Fruit fly (Drosophila melanogaster): ENCODE measurements around the gene Lrch.

Gene Lrch

DNA sequence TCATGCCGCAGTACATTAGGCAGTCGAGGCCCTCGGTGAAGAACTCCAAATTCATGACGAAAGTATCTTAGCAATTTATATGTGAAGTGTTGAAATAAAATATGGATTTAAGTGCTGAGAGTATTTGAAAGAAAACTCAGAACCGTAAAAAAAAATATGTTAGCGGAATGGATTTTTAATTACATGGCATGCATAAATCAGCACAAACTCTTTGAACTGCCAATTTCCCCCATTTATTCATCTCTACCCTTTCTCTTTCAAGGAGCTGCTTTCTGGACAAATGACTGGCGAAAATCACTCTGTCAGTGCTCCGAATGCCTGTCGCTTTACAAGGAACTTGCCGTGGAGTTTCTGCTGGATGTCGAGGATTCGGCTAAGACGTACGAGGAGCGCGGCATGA, 28.6 kb upstream of the Lrch start, which contains the start of gene Rsph9:
Gene Rsph9 (minus strand): TSS at position 101 of the 400 bp plus-strand sequence.
- TF ChIP-seq Smox (GFP tag; optimal IDR thresholded peaks at IDR 0.05) (no peak), CG8119 (GFP tag; IDR thresholded peaks at IDR 0.05) (no peak), CG6163 (GFP tag; IDR thresholded peaks at IDR 0.05) (no peak), CG6792 (GFP tag; optimal IDR thresholded peaks at IDR 0.05) (no peak), CG9139 (GFP tag; optimal IDR thresholded peaks at IDR 0.05) (no peak), CG6854 (GFP tag; optimal IDR thresholded peaks at IDR 0.05) (no peak), CG8632 (GFP tag; optimal IDR thresholded peaks at IDR 0.05) (no peak), topi (GFP tag; optimal IDR thresholded peaks at IDR 0.05) (no peak), CG16779 (tag; optimal IDR thresholded peaks at IDR 0.05) (no peak), CG6808 (GFP tag; optimal IDR thresholded peaks at IDR 0.05) (no peak), Ets96B (tag; optimal IDR thresholded peaks at IDR 0.05) (no peak), net (GFP tag; optimal IDR thresholded peaks at IDR 0.05) (no peak), CG15336 (GFP tag; IDR thresholded peaks at IDR 0.05) (no peak), CG32006 (GFP tag; optimal IDR thresholded peaks at IDR 0.05) (no peak), Lpt (GFP tag; optimal IDR thresholded peaks at IDR 0.05) (no peak), vri (GFP tag; optimal IDR thresholded peaks at IDR 0.05) (no peak), Eip78C (GFP tag) (no peak), CG3919 (GFP tag; optimal IDR thresholded peaks at IDR 0.05) (no peak), CG6276 (GFP tag; optimal IDR thresholded peaks at IDR 0.05) (no peak)

DNA sequence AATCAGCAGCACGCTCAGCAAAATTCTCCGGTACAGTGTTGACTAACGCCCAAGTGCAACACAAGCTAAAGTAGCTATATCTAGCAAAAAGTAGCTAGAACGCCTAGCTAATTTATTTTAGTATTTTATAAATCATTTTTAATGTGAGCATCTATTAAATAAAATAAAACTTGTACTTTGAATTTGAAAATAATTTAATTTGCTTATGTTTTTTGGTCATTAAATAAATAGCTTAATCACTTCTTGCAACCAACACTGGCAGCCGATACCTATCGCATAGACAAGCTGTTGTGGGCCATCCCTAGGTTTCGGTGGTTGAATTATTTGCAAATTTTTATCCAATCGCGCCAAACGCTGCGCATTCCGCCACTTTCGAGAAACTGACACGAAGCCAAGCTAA, 26.4 kb upstream of the Lrch start, which contains the start of the genes Polr2J and CG15141:
Gene Polr2J (minus strand): TSS at position 49 of the 400 bp plus-strand sequence.
Gene CG15141 (plus strand): TSS at position 284 of the 400 bp plus-strand sequence.
- TF ChIP-seq acj6 (GFP tag; optimal IDR thresholded peaks at IDR 0.05) (peak; percentile 79), dac (GFP tag; optimal IDR thresholded peaks at IDR 0.05) (no peak), Gug (GFP tag; IDR thresholded peaks at IDR 0.05) (peak; percentile 70), Sox14 (GFP tag; optimal IDR thresholded peaks at IDR 0.05) (peak; percentile 73), Smox (GFP tag; optimal IDR thresholded peaks at IDR 0.05) (no peak), CG3032 (tag; optimal IDR thresholded peaks at IDR 0.05) (peak; percentile 81), fkh (GFP tag; optimal IDR thresholded peaks at IDR 0.05) (no peak), CG9139 (GFP tag; optimal IDR thresholded peaks at IDR 0.05) (no peak), CG6808 (GFP tag; optimal IDR thresholded peaks at IDR 0.05) (no peak), Ets21C (GFP tag; optimal IDR thresholded peaks at IDR 0.05) (peak; percentile 62), CG10631 (GFP tag; optimal IDR thresholded peaks at IDR 0.05) (peak; percentile 89), Sox102F (GFP tag; optimal IDR thresholded peaks at IDR 0.05) (peak; percentile 73), eg (GFP tag; IDR thresholded peaks at IDR 0.05) (peak; percentile 74), dsx (GFP tag; optimal IDR thresholded peaks at IDR 0.05; ENCODE audit: poor library complexity, severe bottlenecking) (no peak), Ets96B (tag; optimal IDR thresholded peaks at IDR 0.05) (peak; percentile 73), Lpt (GFP tag; optimal IDR thresholded peaks at IDR 0.05) (no peak), CG8119 (GFP tag; IDR thresholded peaks at IDR 0.05) (no peak; the same call in 2 of the 3 replicates), net (GFP tag; optimal IDR thresholded peaks at IDR 0.05) (no peak), CG6792 (GFP tag; optimal IDR thresholded peaks at IDR 0.05) (no peak), CG1621 (tag; optimal IDR thresholded peaks at IDR 0.05) (no peak), vri (GFP tag; optimal IDR thresholded peaks at IDR 0.05) (no peak), CG34406 (GFP tag; optimal IDR thresholded peaks at IDR 0.05) (peak; percentile 78), Hr38 (GFP tag; optimal IDR thresholded peaks at IDR 0.05) (no peak), fd85E (GFP tag; optimal IDR thresholded peaks at IDR 0.05) (no peak), Sox15 (GFP tag; optimal IDR thresholded peaks at IDR 0.05) (peak; percentile 63), CG6163 (GFP tag; IDR thresholded peaks at IDR 0.05) (peak; percentile 55), Hr39 (GFP tag; optimal IDR thresholded peaks at IDR 0.05) (no peak), spab (GFP tag; optimal IDR thresholded peaks at IDR 0.05) (peak; percentile 33), CG10669 (GFP tag; optimal IDR thresholded peaks at IDR 0.05) (no peak), Hr4 (GFP tag; optimal IDR thresholded peaks at IDR 0.05) (peak; percentile 86), ss (GFP tag; optimal IDR thresholded peaks at IDR 0.05) (no peak), cyc (GFP tag; optimal IDR thresholded peaks at IDR 0.05) (peak; percentile 75), CG6854 (GFP tag; optimal IDR thresholded peaks at IDR 0.05) (no peak), pdm3 (GFP tag; optimal IDR thresholded peaks at IDR 0.05) (peak; percentile 84), Blimp-1 (GFP tag; optimal IDR thresholded peaks at IDR 0.05) (peak; percentile 25), fd59A (GFP tag; optimal IDR thresholded peaks at IDR 0.05) (peak; percentile 57), CG15336 (GFP tag; IDR thresholded peaks at IDR 0.05) (peak; percentile 63; the same call in 1 of the 2 replicates), achi (GFP tag; optimal IDR thresholded peaks at IDR 0.05) (peak; percentile 80), salr (GFP tag; optimal IDR thresholded peaks at IDR 0.05) (peak in 1 of 2 experiments; percentile 21), CG16779 (tag; optimal IDR thresholded peaks at IDR 0.05) (no peak), CG31627 (GFP tag; optimal IDR thresholded peaks at IDR 0.05) (peak; percentile 81), Met (GFP tag; optimal IDR thresholded peaks at IDR 0.05) (peak; percentile 72), Eip78C (GFP tag) (no peak)
